Worm (Caenorhabditis elegans) whole organism, young adult: Measurements from ENCODE around the gene cdh-1.

Source experiments
- B0019.2 ChIP-seq: fragments of 200-800 bp; sonication (Bioruptor generic); conservative IDR thresholded peaks from 2 replicates; pipeline ENCODE4 v1.3.6; 2022; ENCODE audit warnings: missing genetic modification reagents, missing genetic modification characterization, missing compliant biosample characterization
- B0035.1 ChIP-seq: sonication (generic microtip); optimal IDR thresholded peaks from 2 replicates; lab custom pipeline; 2016; ENCODE audit warnings: missing genetic modification characterization, mild to moderate bottlenecking, missing compliant biosample characterization, missing genotype, missing genetic modification reagents
- B0261.1 ChIP-seq: sonication (generic microtip); optimal IDR thresholded peaks from 2 replicates; lab custom pipeline; 2016; ENCODE audit warnings: mild to moderate bottlenecking, missing genetic modification characterization, moderate library complexity, missing compliant biosample characterization
- F22D6.2 ChIP-seq: sonication (generic microtip); optimal IDR thresholded peaks from 2 replicates; lab custom pipeline; 2016; ENCODE audit warnings: mild to moderate bottlenecking, missing genetic modification characterization, missing compliant biosample characterization
- F49E8.2 ChIP-seq: sonication (generic microtip); optimal IDR thresholded peaks from 3 replicates; lab custom pipeline; 2017; ENCODE audit warnings: missing genetic modification characterization, mild to moderate bottlenecking, missing compliant biosample characterization, antibody characterized with exemption, moderate library complexity; ENCODE audit not compliant: insufficient read depth
- K11D2.4 ChIP-seq: fragments of 200-800 bp; sonication (Bioruptor generic); IDR thresholded peaks from 2 replicates; pipeline ENCODE4 v1.3.6; 2022; ENCODE audit warnings: missing genetic modification reagents, missing genetic modification characterization, missing compliant biosample characterization
- T07F8.4 ChIP-seq: sonication (generic microtip); optimal IDR thresholded peaks from 2 replicates; lab custom pipeline; 2016; ENCODE audit warnings: mild to moderate bottlenecking, missing genetic modification characterization, moderate library complexity, missing compliant biosample characterization
- Y53F4B.3 ChIP-seq: fragments of 200-800 bp; sonication (Bioruptor generic); IDR thresholded peaks from 2 replicates; pipeline ENCODE4 v1.3.6; 2022; ENCODE audit warnings: missing genetic modification reagents, missing genetic modification characterization, missing compliant biosample characterization
- Y67H2A.10 ChIP-seq: fragments of 200-800 bp; sonication (Bioruptor generic); conservative IDR thresholded peaks from 2 replicates; pipeline ENCODE4 v1.3.6; 2022; ENCODE audit warnings: missing genetic modification reagents, missing genetic modification characterization, missing compliant biosample characterization
- Y79H2A.3 ChIP-seq: fragments of 200-800 bp; sonication (Bioruptor generic); conservative IDR thresholded peaks from 2 replicates; pipeline ENCODE4 v1.3.6; 2022; ENCODE audit warnings: missing genetic modification reagents, missing genetic modification characterization, missing compliant biosample characterization
- Y95B8A.8 ChIP-seq: fragments of 200-800 bp; sonication (Bioruptor generic); IDR thresholded peaks from 2 replicates; pipeline ENCODE4 v1.3.6; 2022; ENCODE audit warnings: missing genetic modification reagents, missing genetic modification characterization, missing compliant biosample characterization
- ZK185.1 ChIP-seq: sonication (generic microtip); optimal IDR thresholded peaks from 2 replicates; lab custom pipeline; 2016; ENCODE audit warnings: mild to moderate bottlenecking, missing genetic modification characterization, missing compliant biosample characterization; ENCODE audit not compliant: poor library complexity, severe bottlenecking
- akir-1 ChIP-seq: fragments of 200-800 bp; sonication (Bioruptor generic); optimal IDR thresholded peaks from 2 replicates; lab custom pipeline; 2018; ENCODE audit warnings: mild to moderate bottlenecking, missing genetic modification characterization, moderate library complexity, missing compliant biosample characterization
- atf-7 ChIP-seq: sonication (generic microtip); optimal IDR thresholded peaks from 2 replicates; lab custom pipeline; 2017; ENCODE audit warnings: mild to moderate bottlenecking, missing genetic modification characterization, missing compliant biosample characterization
- attf-3 ChIP-seq: fragments of 200-800 bp; sonication (Bioruptor generic); conservative IDR thresholded peaks from 2 replicates; pipeline ENCODE4 v1.3.6; 2022; ENCODE audit warnings: missing genetic modification reagents, missing genetic modification characterization, missing compliant biosample characterization
- bed-2 ChIP-seq: fragments of 200-800 bp; sonication (Bioruptor generic); IDR thresholded peaks from 2 replicates; pipeline ENCODE4 v1.3.6; 2022; ENCODE audit warnings: missing genetic modification reagents, missing genetic modification characterization, missing compliant biosample characterization
- ceh-27 ChIP-seq: fragments of 200-800 bp; sonication (Bioruptor generic); optimal IDR thresholded peaks from 2 replicates; lab custom pipeline; 2018; ENCODE audit warnings: mild to moderate bottlenecking, missing genetic modification characterization, moderate library complexity, missing compliant biosample characterization
- ceh-40 ChIP-seq: fragments of 200-800 bp; sonication (Bioruptor generic); IDR thresholded peaks from 2 replicates; pipeline ENCODE4 v1.3.6; 2022; ENCODE audit warnings: missing genetic modification characterization, missing compliant biosample characterization
- ceh-79 ChIP-seq: sonication (generic microtip); optimal IDR thresholded peaks from 2 replicates; lab custom pipeline; 2017; ENCODE audit warnings: mild to moderate bottlenecking, missing genetic modification characterization, missing compliant biosample characterization
- chd-7 ChIP-seq: sonication (generic microtip); optimal IDR thresholded peaks from 2 replicates; lab custom pipeline; 2016; ENCODE audit warnings: mild to moderate bottlenecking, missing genetic modification characterization, moderate library complexity, missing compliant biosample characterization
- die-1 ChIP-seq: sonication (generic microtip); optimal IDR thresholded peaks from 2 replicates; lab custom pipeline; 2016; ENCODE audit warnings: missing genotype, mild to moderate bottlenecking, missing genetic modification characterization, missing compliant biosample characterization
- dox-1 ChIP-seq: fragments of 200-800 bp; sonication (Bioruptor generic); IDR thresholded peaks from 2 replicates; pipeline ENCODE4 v1.3.6; 2022; ENCODE audit warnings: missing genetic modification reagents, missing genetic modification characterization, missing compliant biosample characterization
- dpl-1 ChIP-seq: fragments of 150-350 bp; optimal IDR thresholded peaks from 2 replicates; lab custom pipeline; 2014; ENCODE audit warnings: missing biosample characterization, missing genetic modification reagents, missing genetic modification characterization
- efl-1 ChIP-seq: fragments of 150-350 bp; optimal IDR thresholded peaks from 2 replicates; lab custom pipeline; 2014; ENCODE audit warnings: missing biosample characterization, missing genetic modification reagents, missing genetic modification characterization
- ekl-4 ChIP-seq: fragments of 200-800 bp; sonication (Bioruptor generic); IDR thresholded peaks from 2 replicates; pipeline ENCODE4 v1.3.6; 2022; ENCODE audit warnings: missing genetic modification reagents, missing genetic modification characterization, missing compliant biosample characterization
- ets-4 ChIP-seq: fragments of 200-800 bp; sonication (Bioruptor generic); optimal IDR thresholded peaks from 2 replicates; lab custom pipeline; 2018; ENCODE audit warnings: mild to moderate bottlenecking, missing genetic modification characterization, missing compliant biosample characterization
- gei-17 ChIP-seq: fragments of 200-800 bp; sonication (Bioruptor generic); optimal IDR thresholded peaks from 2 replicates; lab custom pipeline; 2018; ENCODE audit warnings: mild to moderate bottlenecking, missing genetic modification characterization, missing compliant biosample characterization
- him-1 ChIP-seq: sonication (generic microtip); optimal IDR thresholded peaks from 2 replicates; lab custom pipeline; 2016; ENCODE audit warnings: missing genotype, missing genetic modification reagents, missing genetic modification characterization, missing compliant biosample characterization
- hlh-12 ChIP-seq: sonication (generic microtip); optimal IDR thresholded peaks from 2 replicates; lab custom pipeline; 2016; ENCODE audit warnings: missing genetic modification characterization, missing compliant biosample characterization
- hmg-1.2 ChIP-seq: fragments of 200-800 bp; sonication (Bioruptor generic); IDR thresholded peaks from 2 replicates; pipeline ENCODE4 v1.3.6; 2022; ENCODE audit warnings: missing genetic modification reagents, missing genetic modification characterization, missing compliant biosample characterization
- let-526 ChIP-seq: fragments of 200-800 bp; sonication (Bioruptor generic); IDR thresholded peaks from 2 replicates; pipeline ENCODE4 v1.3.6; 2022; ENCODE audit warnings: missing genetic modification reagents, missing genetic modification characterization, missing compliant biosample characterization
- lir-1 ChIP-seq: fragments of 200-800 bp; sonication (Bioruptor generic); conservative IDR thresholded peaks from 2 replicates; pipeline ENCODE4 v1.3.6; 2022; ENCODE audit warnings: missing genetic modification reagents, missing genetic modification characterization, missing compliant biosample characterization
- lsl-1 ChIP-seq: fragments of 200-800 bp; sonication (Bioruptor generic); optimal IDR thresholded peaks from 2 replicates; lab custom pipeline; 2018; ENCODE audit warnings: mild to moderate bottlenecking, missing genetic modification characterization, moderate library complexity, missing compliant biosample characterization
- lsy-27 ChIP-seq: sonication (generic microtip); optimal IDR thresholded peaks from 2 replicates; lab custom pipeline; 2017; ENCODE audit warnings: missing genetic modification characterization, mild to moderate bottlenecking, missing compliant biosample characterization, antibody characterized with exemption, missing genotype, borderline replicate concordance; ENCODE audit not compliant: insufficient read depth
- mel-28 ChIP-seq: sonication (generic microtip); optimal IDR thresholded peaks from 2 replicates; lab custom pipeline; 2016; ENCODE audit warnings: borderline replicate concordance, mild to moderate bottlenecking, missing genetic modification characterization, missing compliant biosample characterization
- mes-4 ChIP-seq: sonication (generic microtip); optimal IDR thresholded peaks from 2 replicates; lab custom pipeline; 2016; ENCODE audit warnings: missing genotype, missing genetic modification characterization, missing compliant biosample characterization
- nfya-1 ChIP-seq: sonication (generic microtip); optimal IDR thresholded peaks from 2 replicates; lab custom pipeline; 2017; ENCODE audit warnings: antibody characterized with exemption, missing compliant biosample characterization, missing genetic modification characterization, borderline replicate concordance; ENCODE audit not compliant: insufficient read depth
- nhr-27 ChIP-seq: fragments of 200-800 bp; sonication (Bioruptor generic); optimal IDR thresholded peaks from 2 replicates; lab custom pipeline; 2018; ENCODE audit warnings: mild to moderate bottlenecking, missing genetic modification characterization, moderate library complexity, missing compliant biosample characterization
- nhr-90 ChIP-seq: sonication (generic microtip); optimal IDR thresholded peaks from 2 replicates; lab custom pipeline; 2016; ENCODE audit warnings: missing genotype, mild to moderate bottlenecking, missing genetic modification characterization, missing compliant biosample characterization
- rec-8 ChIP-seq, 2 experiments: sonication (generic microtip); optimal IDR thresholded peaks; 2 replicates each; lab custom pipeline; 2016; ENCODE audit warnings: mild to moderate bottlenecking in 2 of 2, missing genetic modification characterization in 2 of 2, missing genetic modification reagents in 2 of 2, missing genotype in 2 of 2, missing biosample characterization in 1 of 2, missing compliant biosample characterization in 1 of 2, moderate library complexity in 1 of 2
- repo-1 ChIP-seq: sonication (generic microtip); optimal IDR thresholded peaks from 2 replicates; lab custom pipeline; 2017; ENCODE audit warnings: mild to moderate bottlenecking, missing genetic modification characterization, missing compliant biosample characterization
- snpc-4 ChIP-seq, 5 experiments: fragments of 150-350 bp in 1 of 5; sonication (generic microtip) in 4 of 5; optimal IDR thresholded peaks; 2 replicates each; lab custom pipeline; 2014 to 2018; ENCODE audit warnings: missing genetic modification characterization in 5 of 5, missing biosample characterization in 3 of 5, antibody characterized with exemption in 2 of 5, mild to moderate bottlenecking in 2 of 5, missing compliant biosample characterization in 2 of 5, missing genotype in 2 of 5, moderate library complexity in 2 of 5, missing genetic modification reagents in 1 of 5
- somi-1 ChIP-seq: fragments of 200-800 bp; sonication (Bioruptor generic); optimal IDR thresholded peaks from 2 replicates; lab custom pipeline; 2018; ENCODE audit warnings: mild to moderate bottlenecking, missing genetic modification characterization, missing compliant biosample characterization
- sptf-2 ChIP-seq: fragments of 200-800 bp; sonication (Bioruptor generic); optimal IDR thresholded peaks from 2 replicates; lab custom pipeline; 2018; ENCODE audit warnings: mild to moderate bottlenecking, missing genetic modification characterization, missing compliant biosample characterization
- tbx-9 ChIP-seq: sonication (generic microtip); optimal IDR thresholded peaks from 2 replicates; lab custom pipeline; 2016; ENCODE audit warnings: borderline replicate concordance, missing genetic modification characterization, inconsistent platforms, missing compliant biosample characterization
- unc-62 ChIP-seq: fragments of 150-350 bp; optimal IDR thresholded peaks from 2 replicates; lab custom pipeline; 2014; ENCODE audit warnings: missing biosample characterization, missing genetic modification reagents, missing genetic modification characterization
- ztf-22 ChIP-seq: fragments of 200-800 bp; sonication (Bioruptor generic); optimal IDR thresholded peaks from 2 replicates; lab custom pipeline; 2018; ENCODE audit warnings: mild to moderate bottlenecking, missing genetic modification characterization, moderate library complexity, missing compliant biosample characterization
- ztf-26 ChIP-seq: sonication (generic microtip); optimal IDR thresholded peaks from 2 replicates; lab custom pipeline; 2017; ENCODE audit warnings: missing genetic modification characterization, missing compliant biosample characterization

The cdh-1 gene

DNA sequence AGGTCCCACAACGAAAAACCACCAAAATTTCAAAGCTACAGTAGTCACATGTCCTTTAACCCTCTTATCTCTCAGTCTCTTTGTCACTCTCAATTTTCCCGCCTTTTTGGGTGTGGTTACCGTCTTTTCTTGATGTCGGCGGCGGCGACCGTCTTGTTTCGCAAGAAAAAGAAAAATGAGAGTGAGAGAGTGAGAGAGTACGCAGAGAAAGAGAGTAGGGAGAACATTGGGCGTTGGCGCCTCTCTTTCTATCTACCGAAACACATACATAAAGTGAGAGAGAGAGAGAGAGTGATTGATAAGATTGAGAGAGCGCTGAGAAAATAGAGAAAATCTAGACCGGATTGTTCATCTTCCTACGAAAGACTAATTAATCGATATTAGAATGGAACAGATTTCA, 34.8 kb upstream of the cdh-1 start:
- TF ChIP-seq ceh-27 (no peak), sptf-2 (peak; percentile 54), hmg-1.2 (GFP tag; lab: Robert Waterston, UW) (peak; percentile 35; the same call in 1 of the 2 replicates), rec-8 (tag; optimal IDR thresholded peaks at IDR 0.05; lab: Kevin White, UChicago) (no peak), mes-4 (tag; lab: Kevin White, UChicago) (no peak), nhr-27 (tag; lab: Kevin White, UChicago) (no peak), Y53F4B.3 (no peak), akir-1 (GFP tag; lab: Kevin White, UChicago) (no peak), nfya-1 (tag; lab: Kevin White, UChicago) (no peak), mel-28 (tag; lab: Kevin White, UChicago) (no peak), hlh-12 (tag; lab: Kevin White, UChicago) (no peak), nhr-90 (tag; lab: Kevin White, UChicago) (peak; percentile 15), die-1 (tag; lab: Kevin White, UChicago) (no peak), ztf-26 (tag; lab: Kevin White, UChicago) (peak; percentile 68), B0261.1 (tag; lab: Kevin White, UChicago) (no peak), tbx-9 (no peak), ZK185.1 (tag; lab: Kevin White, UChicago) (no peak), B0019.2 (GFP tag; lab: Robert Waterston, UW) (no peak), B0035.1 (tag; lab: Kevin White, UChicago) (no peak), let-526 (GFP tag; lab: Robert Waterston, UW) (no peak; the same call in 1 of the 2 replicates), F49E8.2 (tag; lab: Kevin White, UChicago) (no peak), chd-7 (peak; percentile 70), ets-4 (peak; percentile 24), him-1 (no peak), F22D6.2 (tag; lab: Kevin White, UChicago) (no peak), T07F8.4 (no peak), lsy-27 (tag; lab: Kevin White, UChicago) (no peak), efl-1 (GFP tag; lab: Kevin White, UChicago) (no peak), dox-1 (peak; percentile 75), ceh-79 (no peak), lir-1 (GFP tag; lab: Robert Waterston, UW) (no peak), attf-3 (GFP tag; lab: Robert Waterston, UW) (no peak), K11D2.4 (GFP tag; lab: Robert Waterston, UW) (no peak), somi-1 (peak; percentile 64), ceh-40 (GFP tag; lab: Robert Waterston, UW) (no peak), Y95B8A.8 (GFP tag; lab: Robert Waterston, UW) (no peak), ekl-4 (GFP tag; lab: Robert Waterston, UW) (no peak), ztf-22 (GFP tag; lab: Kevin White, UChicago) (peak; percentile 51), bed-2 (GFP tag; lab: Robert Waterston, UW) (no peak), gei-17 (GFP tag; lab: Kevin White, UChicago) (no peak), dpl-1 (GFP tag; lab: Kevin White, UChicago) (no peak), unc-62 (GFP tag; lab: Kevin White, UChicago) (no peak), atf-7 (tag; lab: Kevin White, UChicago) (peak; percentile 15), Y67H2A.10 (GFP tag; lab: Robert Waterston, UW) (no peak), repo-1 (no peak), lsl-1 (no peak), Y79H2A.3 (no peak), snpc-4 (GFP tag; optimal IDR thresholded peaks at IDR 0.05; lab: Kevin White, UChicago) (no peak), snpc-4 (tag; optimal IDR thresholded peaks at IDR 0.05; lab: Kevin White, UChicago) (peak; percentile 45 to 74 (median 48))
